Worm (Caenorhabditis elegans): ENCODE measurements around the gene T08D10.5.
"Not testable (repeated sequence)": the region's sequence is repeated elsewhere in the genome, so short reads cannot be mapped to it uniquely, and the experiment has no call there.

Gene T08D10.5

ce11 chrX:11961103-11961502 lies 3.8 kb downstream of the T08D10.5 start, which contains the start of gene C49F5.13:
C49F5.13 (plus strand) TSS chrX:11961403.
- TF ChIP-seq sma-3 (GFP tag; optimal IDR thresholded peaks at IDR 0.05); peb-1 (tag; optimal IDR thresholded peaks at IDR 0.05); C34F6.9 (tag; optimal IDR thresholded peaks at IDR 0.05): not testable (repeated sequence)

ce11 chrX:11962050-11962788 lies 4.9 kb downstream of the T08D10.5 start:
- no peak for TF ChIP-seq nhr-6 (tag; optimal IDR thresholded peaks at IDR 0.05)
- TF ChIP-seq fos-1 (tag; optimal IDR thresholded peaks at IDR 0.05): peak; percentile 71
- no peak for TF ChIP-seq blmp-1 (tag; optimal IDR thresholded peaks at IDR 0.05; ENCODE audit: insufficient read depth)
- no peak for TF ChIP-seq unc-62 (GFP tag; optimal IDR thresholded peaks at IDR 0.05)
- peak; percentile 19 for TF ChIP-seq F13H6.1 (tag; optimal IDR thresholded peaks at IDR 0.05)
- TF ChIP-seq sma-3 (GFP tag; optimal IDR thresholded peaks at IDR 0.05): peak; percentile 16
- peak; percentile 54 for TF ChIP-seq sma-9 (GFP tag; optimal IDR thresholded peaks at IDR 0.05)
- TF ChIP-seq sma-9 (tag; optimal IDR thresholded peaks at IDR 0.05): no peak
- TF ChIP-seq crh-2 (tag; optimal IDR thresholded peaks at IDR 0.05): peak; percentile 56
- peak in 1 of 2 experiments; percentile 32 for TF ChIP-seq mdl-1 (tag; optimal IDR thresholded peaks at IDR 0.05)
- TF ChIP-seq egl-27 (tag; optimal IDR thresholded peaks at IDR 0.05): peak; percentile 34

ce11 chrX:11963659-11964058 lies 6.3 kb downstream of the T08D10.5 start:
- TF ChIP-seq ceh-16 (tag; optimal IDR thresholded peaks at IDR 0.05): peak; percentile 72
- no peak for TF ChIP-seq lin-11 (tag; optimal IDR thresholded peaks at IDR 0.05)
- no peak for TF ChIP-seq skn-1 (tag; optimal IDR thresholded peaks at IDR 0.05)
- TF ChIP-seq nhr-25 (tag; optimal IDR thresholded peaks at IDR 0.05): peak; percentile 12
- no peak for TF ChIP-seq ZK546.5 (tag; optimal IDR thresholded peaks at IDR 0.05)
- no peak for TF ChIP-seq ama-1 (optimal IDR thresholded peaks at IDR 0.05)
- TF ChIP-seq nhr-12 (tag; optimal IDR thresholded peaks at IDR 0.05): no peak
- no peak for TF ChIP-seq C34F6.9 (tag; optimal IDR thresholded peaks at IDR 0.05)
- no peak for TF ChIP-seq nhr-21 (tag; optimal IDR thresholded peaks at IDR 0.05)
- peak; percentile 47 for TF ChIP-seq sma-9 (GFP tag; optimal IDR thresholded peaks at IDR 0.05)
- TF ChIP-seq sma-9 (tag; optimal IDR thresholded peaks at IDR 0.05): no peak
- TF ChIP-seq elt-1 (tag; optimal IDR thresholded peaks at IDR 0.05): peak; percentile 58

- TF ChIP-seq nhr-10 (tag; optimal IDR thresholded peaks at IDR 0.05): no peak
- no peak for TF ChIP-seq alr-1 (tag; optimal IDR thresholded peaks at IDR 0.05)
- TF ChIP-seq sma-9 (GFP tag; optimal IDR thresholded peaks at IDR 0.05): peak; percentile 73
- no peak for TF ChIP-seq sma-9 (tag; optimal IDR thresholded peaks at IDR 0.05)
- no peak for TF ChIP-seq blmp-1 (tag; optimal IDR thresholded peaks at IDR 0.05; ENCODE audit: insufficient read depth)
- TF ChIP-seq fos-1 (tag; optimal IDR thresholded peaks at IDR 0.05): peak; percentile 82
- TF ChIP-seq dmd-4 (tag; optimal IDR thresholded peaks at IDR 0.05): no peak
Measured at ce11 chrX:11964555-11964954, 7.2 kb downstream of the T08D10.5 start.

ce11 chrX:11965163-11965562 lies 7.8 kb downstream of the T08D10.5 start:
- TF ChIP-seq ztf-4 (tag; optimal IDR thresholded peaks at IDR 0.05) (no peak), skn-1 (tag; optimal IDR thresholded peaks at IDR 0.05) (no peak), sma-3 (GFP tag; optimal IDR thresholded peaks at IDR 0.05) (peak; percentile 20), sma-9 (GFP tag; optimal IDR thresholded peaks at IDR 0.05) (peak; percentile 79), sma-9 (tag; optimal IDR thresholded peaks at IDR 0.05) (no peak), nhr-25 (tag; optimal IDR thresholded peaks at IDR 0.05) (peak; percentile 39)

- TF ChIP-seq unc-62 (GFP tag; optimal IDR thresholded peaks at IDR 0.05) (no peak), nhr-129 (tag; optimal IDR thresholded peaks at IDR 0.05) (peak; percentile 23), mbf-1 (tag; optimal IDR thresholded peaks at IDR 0.05) (no peak), aly-2 (tag; optimal IDR thresholded peaks at IDR 0.05) (no peak), nhr-23 (tag; optimal IDR thresholded peaks at IDR 0.05) (no peak), skn-1 (tag; optimal IDR thresholded peaks at IDR 0.05) (no peak), R02D3.7 (tag; optimal IDR thresholded peaks at IDR 0.05) (no peak), lin-11 (tag; optimal IDR thresholded peaks at IDR 0.05) (no peak), egl-27 (tag; optimal IDR thresholded peaks at IDR 0.05) (peak; percentile 10), fos-1 (tag; optimal IDR thresholded peaks at IDR 0.05) (peak; percentile 71), lin-13 (GFP tag; optimal IDR thresholded peaks at IDR 0.05) (no peak), sma-3 (GFP tag; optimal IDR thresholded peaks at IDR 0.05) (no peak), dmd-4 (tag; optimal IDR thresholded peaks at IDR 0.05) (no peak), ceh-16 (tag; optimal IDR thresholded peaks at IDR 0.05) (peak; percentile 37), ztf-11 (tag; optimal IDR thresholded peaks at IDR 0.05) (no peak), ama-1 (optimal IDR thresholded peaks at IDR 0.05) (peak; percentile 46), elt-1 (tag; optimal IDR thresholded peaks at IDR 0.05) (no peak), Y55F3AM.14 (GFP tag; optimal IDR thresholded peaks at IDR 0.05) (no peak), nhr-237 (tag; optimal IDR thresholded peaks at IDR 0.05) (no peak), elt-3 (tag; optimal IDR thresholded peaks at IDR 0.05) (no peak), nhr-10 (tag; optimal IDR thresholded peaks at IDR 0.05) (no peak), nhr-25 (tag; optimal IDR thresholded peaks at IDR 0.05) (peak; percentile 19), lin-39 (tag; optimal IDR thresholded peaks at IDR 0.05) (no peak), F13H6.1 (tag; optimal IDR thresholded peaks at IDR 0.05) (no peak), alr-1 (tag; optimal IDR thresholded peaks at IDR 0.05) (no peak), ceh-82 (tag; optimal IDR thresholded peaks at IDR 0.05) (no peak), ZK546.5 (tag; optimal IDR thresholded peaks at IDR 0.05) (no peak), C34F6.9 (tag; optimal IDR thresholded peaks at IDR 0.05) (no peak)
Measured at ce11 chrX:11965663-11966304, 8.4 kb downstream of the T08D10.5 start, which contains the start of gene sams-1. sams-1 (plus strand) TSS chrX:11965962.

Measured in whole organism, L2 larva.